Worm (Caenorhabditis elegans) whole organism, L4/young adult: ENCODE measurements around the gene ppk-2.

Experiments
- W03F9.2 ChIP-seq: fragments of 150-350 bp; optimal IDR thresholded peaks from 2 replicates; lab custom pipeline; 2014; ENCODE audit warnings: missing biosample characterization, missing genetic modification characterization
- dao-5 ChIP-seq: sonication (generic microtip); optimal IDR thresholded peaks from 2 replicates; lab custom pipeline; 2016; ENCODE audit warnings: missing genotype, missing genetic modification characterization, moderate library complexity, missing compliant biosample characterization
- him-1 ChIP-seq: sonication (generic microtip); optimal IDR thresholded peaks from 2 replicates; lab custom pipeline; 2016; ENCODE audit warnings: missing genotype, missing genetic modification reagents, missing genetic modification characterization, missing compliant biosample characterization

- no peak for TF ChIP-seq him-1 (tag; lab: Kevin White, UChicago)
- no peak for TF ChIP-seq dao-5 (tag; lab: Kevin White, UChicago)
- TF ChIP-seq W03F9.2 (tag; lab: Kevin White, UChicago) = peak; percentile 45
Observed at ce11 chrIII:2101895-2102345, at the start of gene ppk-2.
